Worm (Caenorhabditis elegans): Measurements from ENCODE around the gene aass-1.

DNA sequence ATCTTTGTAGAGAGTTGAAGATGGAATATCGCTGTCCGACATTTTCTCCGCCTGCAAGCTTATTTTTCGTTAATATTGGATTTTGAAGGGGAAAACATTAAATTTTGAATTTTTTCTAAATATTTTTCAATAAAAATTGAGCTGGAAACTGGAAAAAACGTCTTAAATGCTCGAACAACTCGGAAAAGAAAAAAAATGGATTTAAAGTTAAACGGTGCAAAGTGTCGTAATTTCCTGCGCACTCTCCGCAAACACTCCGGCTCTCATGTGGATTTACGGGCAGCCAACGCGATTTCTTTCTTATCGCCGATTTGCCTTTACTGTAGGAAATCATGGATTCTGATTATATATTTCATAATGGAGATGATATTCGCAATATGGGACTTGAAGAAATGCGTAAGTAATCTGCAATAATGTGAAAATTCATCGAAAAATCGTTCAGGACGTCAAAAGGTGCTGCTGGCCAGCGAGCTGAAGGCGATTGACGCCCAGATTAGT lies 4.6 kb upstream of the aass-1 start, which contains the start of the genes fnta-1 and cogc-8:
- no peak for TF ChIP-seq pax-3 (tag; optimal IDR thresholded peaks at IDR 0.05)
- peak; percentile 19 for TF ChIP-seq nhr-90 (tag; optimal IDR thresholded peaks at IDR 0.05; ENCODE audit: poor library complexity)
- no peak for TF ChIP-seq elt-2 (tag; optimal IDR thresholded peaks at IDR 0.05)
- TF ChIP-seq nhr-11 (tag; optimal IDR thresholded peaks at IDR 0.05) = no peak
- TF ChIP-seq zag-1 (tag; optimal IDR thresholded peaks at IDR 0.05) = no peak
- TF ChIP-seq aly-2 (tag; optimal IDR thresholded peaks at IDR 0.05) = no peak
- no peak for TF ChIP-seq ztf-4 (tag; optimal IDR thresholded peaks at IDR 0.05)
- TF ChIP-seq pqm-1 (tag; optimal IDR thresholded peaks at IDR 0.05) = no peak
- no peak for TF ChIP-seq ceh-8 (GFP tag; optimal IDR thresholded peaks at IDR 0.05)
- no peak for TF ChIP-seq sox-4 (tag; optimal IDR thresholded peaks at IDR 0.05)
- TF ChIP-seq nhr-47 (tag; optimal IDR thresholded peaks at IDR 0.05) = peak; percentile 71
- TF ChIP-seq tlp-1 (tag; optimal IDR thresholded peaks at IDR 0.05) = no peak

Measured in whole organism, L1 larva.